Worm (Caenorhabditis elegans): ENCODE results near the gene rimb-1.

- TF ChIP-seq ama-1 (optimal IDR thresholded peaks at IDR 0.05) (no peak), dpl-1 (GFP tag; optimal IDR thresholded peaks at IDR 0.05) (no peak), zag-1 (tag; optimal IDR thresholded peaks at IDR 0.05) (no peak), hlh-17 (GFP tag; optimal IDR thresholded peaks at IDR 0.05; ENCODE audit: borderline replicate concordance) (no peak), nhr-12 (tag; optimal IDR thresholded peaks at IDR 0.05) (no peak), mep-1 (tag; optimal IDR thresholded peaks at IDR 0.05) (no peak), lin-39 (tag; optimal IDR thresholded peaks at IDR 0.05) (no peak), ztf-11 (tag; optimal IDR thresholded peaks at IDR 0.05) (no peak), aha-1 (tag; optimal IDR thresholded peaks at IDR 0.05) (no peak), nhr-11 (tag; optimal IDR thresholded peaks at IDR 0.05) (no peak)
Measured at ce11 chrIII:1832453-1832852, 44.3 kb downstream of the rimb-1 start.

Measured in whole organism, L1 larva.